Worm (Caenorhabditis elegans): Measurements from ENCODE around the gene gpn-1.

Gene gpn-1

DNA sequence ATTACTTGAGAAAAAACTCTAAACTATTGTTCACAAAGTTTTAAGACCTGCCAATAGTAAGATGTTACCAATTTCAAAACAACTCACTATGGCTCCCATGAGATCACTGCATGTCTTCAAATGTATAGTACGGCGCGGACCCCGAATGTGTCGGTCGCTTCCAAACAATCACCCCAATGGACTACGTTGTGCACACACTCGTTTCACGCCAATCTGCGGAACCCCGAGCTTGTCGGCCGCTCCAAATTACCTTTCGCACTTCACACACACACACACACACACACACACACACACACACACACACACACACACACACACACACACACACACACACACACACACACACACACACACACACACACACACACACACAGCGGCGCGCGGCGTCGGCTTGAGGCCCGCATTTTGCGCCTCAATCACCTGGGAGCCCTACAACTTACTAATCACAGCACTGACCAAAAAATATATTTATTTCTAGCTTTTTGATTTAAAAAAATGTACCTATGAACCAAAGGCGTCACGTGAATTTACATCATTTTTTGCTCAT is 13.4 kb upstream of the gpn-1 start:
- no peak for TF ChIP-seq nhr-6 (tag; optimal IDR thresholded peaks at IDR 0.05)
- no peak for TF ChIP-seq ceh-82 (tag; optimal IDR thresholded peaks at IDR 0.05)
- TF ChIP-seq lin-39 (tag; optimal IDR thresholded peaks at IDR 0.05), result no peak
- no peak for TF ChIP-seq alr-1 (tag; optimal IDR thresholded peaks at IDR 0.05)
- peak; percentile 53 for TF ChIP-seq snpc-4 (tag; optimal IDR thresholded peaks at IDR 0.05)
- no peak for TF ChIP-seq nhr-10 (tag; optimal IDR thresholded peaks at IDR 0.05)
- TF ChIP-seq mab-5 (tag; optimal IDR thresholded peaks at IDR 0.05), result no peak
- no peak for TF ChIP-seq blmp-1 (tag; optimal IDR thresholded peaks at IDR 0.05; ENCODE audit: insufficient read depth)
- TF ChIP-seq nhr-21 (tag; optimal IDR thresholded peaks at IDR 0.05), result no peak

DNA sequence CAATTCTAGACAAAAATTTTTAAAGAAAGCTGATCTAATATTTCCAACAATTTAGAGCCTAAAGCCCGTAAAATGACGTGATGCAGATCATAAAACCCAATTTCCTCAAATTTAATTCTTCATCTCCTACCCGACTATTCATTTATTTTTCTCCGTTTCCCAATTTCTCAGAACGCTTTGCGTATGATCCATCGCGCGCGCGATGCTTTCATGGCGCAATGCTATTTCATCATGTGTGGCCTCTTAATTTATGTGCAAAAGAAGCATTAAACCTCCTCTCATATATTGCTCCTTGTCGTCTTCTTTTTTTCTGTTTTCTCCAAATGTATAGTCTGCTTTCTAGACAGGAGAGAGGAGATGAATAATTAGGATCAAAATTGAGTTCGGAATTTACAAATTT is 12.8 kb upstream of the gpn-1 start:
- TF ChIP-seq crh-2 (tag; optimal IDR thresholded peaks at IDR 0.05) (no peak), sma-9 (GFP tag; optimal IDR thresholded peaks at IDR 0.05) (peak; percentile 38), sma-9 (tag; optimal IDR thresholded peaks at IDR 0.05) (no peak)

- TF ChIP-seq alr-1 (tag; optimal IDR thresholded peaks at IDR 0.05), result no peak
- TF ChIP-seq ZK546.5 (tag; optimal IDR thresholded peaks at IDR 0.05), result no peak
- no peak for TF ChIP-seq sem-4 (tag; optimal IDR thresholded peaks at IDR 0.05)
- TF ChIP-seq ceh-82 (tag; optimal IDR thresholded peaks at IDR 0.05), result no peak
- TF ChIP-seq mbf-1 (tag; optimal IDR thresholded peaks at IDR 0.05), result no peak
- TF ChIP-seq lin-11 (tag; optimal IDR thresholded peaks at IDR 0.05), result no peak
- no peak for TF ChIP-seq nhr-129 (tag; optimal IDR thresholded peaks at IDR 0.05)
- no peak for TF ChIP-seq R02D3.7 (tag; optimal IDR thresholded peaks at IDR 0.05)
- TF ChIP-seq ztf-1 (GFP tag; conservative IDR thresholded peaks at IDR 0.05), result no peak
- no peak for TF ChIP-seq zag-1 (tag; optimal IDR thresholded peaks at IDR 0.05)
Measured at ce11 chrX:15675622-15676021, 5.9 kb upstream of the gpn-1 start, which contains the start of gene F59D12.2. TSS of gene F59D12.2 (minus strand) at chrX:15675722.

ce11 chrX:15689244-15689643 is 7.8 kb downstream of the gpn-1 start, which contains the start of gene C03H12.1:
TSS of gene C03H12.1 (plus strand) at chrX:15689449.
- TF ChIP-seq crh-2 (tag; optimal IDR thresholded peaks at IDR 0.05), result peak; percentile 32
- TF ChIP-seq R02D3.7 (tag; optimal IDR thresholded peaks at IDR 0.05), result no peak
- TF ChIP-seq gmeb-1 (tag; optimal IDR thresholded peaks at IDR 0.05), result peak; percentile 24
- peak; percentile 39 for TF ChIP-seq fos-1 (tag; optimal IDR thresholded peaks at IDR 0.05)
- TF ChIP-seq nhr-129 (tag; optimal IDR thresholded peaks at IDR 0.05), result peak; percentile 18

DNA sequence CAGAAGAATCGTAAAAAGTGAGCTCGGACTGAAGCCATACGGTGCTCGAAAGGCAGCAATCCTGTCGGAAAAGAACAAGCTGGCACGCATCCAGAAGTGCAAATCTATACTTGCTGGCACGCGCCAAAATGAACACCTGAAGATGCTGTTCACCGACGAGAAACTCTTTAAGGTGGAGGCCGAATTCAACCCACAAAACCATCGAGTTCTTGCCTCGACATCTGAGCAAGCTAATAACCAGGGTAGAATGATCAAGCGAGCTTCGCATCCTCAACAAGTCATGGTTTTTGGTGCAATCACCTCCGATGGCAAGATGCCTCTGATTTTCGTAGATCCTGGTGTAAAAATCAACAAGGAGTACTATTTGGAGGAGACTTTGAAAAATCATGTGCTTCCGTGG is 12.0 kb downstream of the gpn-1 start:
- TF ChIP-seq nhr-10 (tag; optimal IDR thresholded peaks at IDR 0.05) (no peak), egl-27 (tag; optimal IDR thresholded peaks at IDR 0.05) (no peak), unc-55 (GFP tag; optimal IDR thresholded peaks at IDR 0.05) (no peak), elt-3 (tag; optimal IDR thresholded peaks at IDR 0.05) (no peak), nhr-77 (tag; optimal IDR thresholded peaks at IDR 0.05) (no peak), mab-5 (tag; optimal IDR thresholded peaks at IDR 0.05) (no peak), nhr-11 (tag; optimal IDR thresholded peaks at IDR 0.05) (no peak), nhr-23 (tag; optimal IDR thresholded peaks at IDR 0.05) (no peak), Y55F3AM.14 (GFP tag; optimal IDR thresholded peaks at IDR 0.05) (no peak), elt-1 (tag; optimal IDR thresholded peaks at IDR 0.05) (no peak), ZK546.5 (tag; optimal IDR thresholded peaks at IDR 0.05) (no peak), nhr-129 (tag; optimal IDR thresholded peaks at IDR 0.05) (no peak), ceh-16 (tag; optimal IDR thresholded peaks at IDR 0.05) (no peak), mbf-1 (tag; optimal IDR thresholded peaks at IDR 0.05) (no peak)

DNA sequence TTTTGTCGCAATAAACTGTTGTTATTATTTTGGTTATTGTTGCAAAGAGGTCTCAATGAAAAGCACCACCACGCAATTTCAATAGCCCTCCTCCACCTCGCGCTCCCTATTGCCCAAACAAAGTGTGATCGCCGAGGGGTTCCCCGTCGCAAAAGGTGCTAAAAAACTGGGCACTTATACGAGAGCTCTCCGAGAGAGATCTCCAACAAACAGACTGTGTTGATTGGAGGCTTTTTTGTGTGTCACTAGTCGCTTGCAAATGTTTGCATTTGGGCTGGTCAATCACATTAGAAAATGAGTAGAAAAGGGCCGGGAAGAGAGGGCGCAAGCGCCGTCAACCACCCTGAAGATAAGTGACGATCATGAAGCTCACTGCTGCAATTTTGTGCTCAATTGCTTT is 14.9 kb downstream of the gpn-1 start, which contains the start of gene ZK662.2:
TSS of gene ZK662.2 (plus strand) at position 301 of the 400 bp plus-strand sequence.
- TF ChIP-seq nhr-11 (tag; optimal IDR thresholded peaks at IDR 0.05) (no peak), nhr-237 (tag; optimal IDR thresholded peaks at IDR 0.05) (no peak), nhr-25 (tag; optimal IDR thresholded peaks at IDR 0.05) (no peak), C34F6.9 (tag; optimal IDR thresholded peaks at IDR 0.05) (no peak), ztf-1 (GFP tag; conservative IDR thresholded peaks at IDR 0.05) (no peak), unc-55 (GFP tag; optimal IDR thresholded peaks at IDR 0.05) (no peak), nhr-10 (tag; optimal IDR thresholded peaks at IDR 0.05) (no peak), nhr-6 (tag; optimal IDR thresholded peaks at IDR 0.05) (no peak), ceh-82 (tag; optimal IDR thresholded peaks at IDR 0.05) (no peak), ZK546.5 (tag; optimal IDR thresholded peaks at IDR 0.05) (no peak), lin-39 (tag; optimal IDR thresholded peaks at IDR 0.05) (no peak), unc-39 (tag; optimal IDR thresholded peaks at IDR 0.05) (no peak), aly-2 (tag; optimal IDR thresholded peaks at IDR 0.05) (no peak)

All from whole organism, L2 larva.